Worm (Caenorhabditis elegans): Measurements from ENCODE around the gene H28G03.3.

H28G03.3 gene

DNA sequence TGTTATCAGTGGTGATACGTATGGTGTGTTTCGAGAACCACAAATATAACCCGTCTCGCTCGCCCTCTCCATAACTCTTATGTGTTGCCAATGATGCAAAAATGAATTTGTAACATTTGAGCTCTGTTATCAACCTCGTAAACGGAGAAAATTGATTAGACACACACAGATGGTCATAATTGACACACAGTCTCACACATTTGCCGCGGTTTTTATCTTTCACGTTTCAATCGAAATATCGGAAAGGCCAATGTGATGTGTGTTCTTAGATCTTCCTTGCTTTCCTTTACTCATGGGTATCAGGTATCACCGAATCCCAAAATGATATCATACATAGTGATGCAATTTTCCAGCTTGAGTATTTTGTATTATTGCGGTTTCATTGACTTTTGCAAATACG, 12.6 kb downstream of the H28G03.3 start (continued):
- TF ChIP-seq jun-1 (tag; optimal IDR thresholded peaks at IDR 0.05) (no peak), sdz-12 (GFP tag; optimal IDR thresholded peaks at IDR 0.05) (no peak), rbr-2 (tag; optimal IDR thresholded peaks at IDR 0.05) (no peak), nhr-102 (tag; optimal IDR thresholded peaks at IDR 0.05) (peak; percentile 46), dmd-9 (GFP tag; IDR thresholded peaks at IDR 0.05) (no peak), dve-1 (tag; optimal IDR thresholded peaks at IDR 0.05; ENCODE audit: insufficient read depth) (peak; percentile 88), Y105C5A.15 (GFP tag; IDR thresholded peaks at IDR 0.05) (no peak), tag-97 (GFP tag; IDR thresholded peaks at IDR 0.05) (no peak), lin-38 (GFP tag; IDR thresholded peaks at IDR 0.05) (no peak), T20F7.1 (GFP tag; optimal IDR thresholded peaks at IDR 0.05) (peak; percentile 42), ceh-82 (tag; optimal IDR thresholded peaks at IDR 0.05) (no peak), Y48G9A.11 (GFP tag; IDR thresholded peaks at IDR 0.05) (no peak), mes-2 (tag; optimal IDR thresholded peaks at IDR 0.05; ENCODE audit: poor library complexity, severe bottlenecking) (peak; percentile 31), ceh-44 (GFP tag; IDR thresholded peaks at IDR 0.05) (no peak), php-3 (GFP tag; IDR thresholded peaks at IDR 0.05) (peak; percentile 90), R02D3.7 (tag; optimal IDR thresholded peaks at IDR 0.05) (no peak), mdl-1 (tag; optimal IDR thresholded peaks at IDR 0.05) (peak in 1 of 2 experiments; percentile 41), ztf-7 (tag; optimal IDR thresholded peaks at IDR 0.05) (peak; percentile 46), hlh-30 (tag; optimal IDR thresholded peaks at IDR 0.05; ENCODE audit: insufficient read depth) (peak; percentile 70)

DNA sequence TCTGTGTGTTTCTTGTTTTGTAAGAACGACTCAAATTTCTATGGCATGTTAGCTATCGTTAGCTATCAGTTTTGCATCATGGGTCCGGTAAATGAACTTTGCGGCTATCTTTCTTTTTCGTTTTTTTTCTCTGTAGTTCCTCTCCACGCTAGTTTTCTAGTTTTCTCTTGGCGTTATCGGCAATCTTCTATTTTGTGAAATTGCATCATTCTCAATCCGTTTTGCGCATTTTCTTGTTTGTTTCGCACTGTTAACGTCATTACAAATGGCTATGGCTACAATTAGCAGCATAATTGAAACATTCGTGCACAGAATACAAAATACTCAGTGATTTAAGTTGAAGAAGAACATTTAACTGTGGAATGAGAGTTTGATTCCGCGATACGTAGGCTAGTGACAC, 13.1 kb downstream of the H28G03.3 start:
- TF ChIP-seq zfp-2 (tag; optimal IDR thresholded peaks at IDR 0.05) (no peak), zfp-3 (GFP tag; conservative IDR thresholded peaks at IDR 0.05) (no peak), Y5F2A.4 (GFP tag; optimal IDR thresholded peaks at IDR 0.05) (no peak), fos-1 (tag; optimal IDR thresholded peaks at IDR 0.05) (no peak), mes-2 (tag; optimal IDR thresholded peaks at IDR 0.05; ENCODE audit: poor library complexity, severe bottlenecking) (peak; percentile 23), lsy-2 (tag; optimal IDR thresholded peaks at IDR 0.05) (no peak), ces-1 (GFP tag; optimal IDR thresholded peaks at IDR 0.05) (peak; percentile 23), aha-1 (tag) (peak; percentile 32), nhr-28 (tag; optimal IDR thresholded peaks at IDR 0.05) (peak; percentile 72), rbr-2 (tag; optimal IDR thresholded peaks at IDR 0.05) (no peak), mdt-29 (GFP tag; IDR thresholded peaks at IDR 0.05) (no peak)

DNA sequence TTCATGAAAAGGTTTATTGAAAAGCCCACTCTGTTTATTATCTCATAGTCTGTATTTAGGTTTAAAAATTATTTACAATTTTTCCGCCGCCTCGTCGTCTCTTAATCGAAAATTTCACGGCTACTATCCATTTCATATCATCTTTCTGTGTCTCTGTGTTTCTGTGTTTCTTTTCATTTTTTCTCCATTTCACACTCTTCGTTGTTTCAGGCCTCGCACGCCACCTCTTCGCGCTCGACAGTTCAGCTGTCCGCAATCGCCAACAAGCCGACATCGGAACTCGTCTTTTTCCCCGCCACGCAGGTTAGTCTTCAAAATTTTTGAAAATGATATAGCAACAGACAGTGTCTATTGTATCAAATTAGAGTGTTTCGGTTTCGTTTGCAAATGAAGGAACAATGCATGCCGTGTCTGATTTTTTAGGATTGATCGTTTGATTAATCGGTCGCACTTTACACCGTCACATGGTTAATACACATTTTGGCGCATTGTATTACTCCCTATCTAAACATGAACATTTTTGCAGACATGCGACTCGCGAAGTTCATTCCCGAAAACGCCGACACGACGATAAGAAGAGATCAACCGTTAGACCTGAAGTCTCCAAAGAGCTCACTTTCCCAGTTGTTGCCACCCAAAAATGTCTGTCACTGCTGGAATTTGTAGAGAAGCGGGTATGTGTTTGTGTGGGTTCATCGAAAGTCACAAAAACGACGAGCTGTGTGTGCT, 15.1 kb downstream of the H28G03.3 start:
- TF ChIP-seq T20F7.1 (GFP tag; optimal IDR thresholded peaks at IDR 0.05) (no peak), hlh-11 (tag; optimal IDR thresholded peaks at IDR 0.05) (peak; percentile 46), snpc-4 (tag; optimal IDR thresholded peaks at IDR 0.05) (no peak), dve-1 (tag; optimal IDR thresholded peaks at IDR 0.05; ENCODE audit: insufficient read depth) (peak; percentile 28), rbr-2 (tag; optimal IDR thresholded peaks at IDR 0.05) (no peak), hlh-30 (tag; optimal IDR thresholded peaks at IDR 0.05; ENCODE audit: insufficient read depth) (no peak), dmd-6 (GFP tag; IDR thresholded peaks at IDR 0.05) (peak; percentile 36), set-16 (GFP tag; IDR thresholded peaks at IDR 0.05) (no peak), F44E2.7 (GFP tag; IDR thresholded peaks at IDR 0.05) (no peak), unc-62 (GFP tag; optimal IDR thresholded peaks at IDR 0.05 in 1 of 2) (no peak), unc-62 (tag; optimal IDR thresholded peaks at IDR 0.05) (no peak), Y5F2A.4 (GFP tag; optimal IDR thresholded peaks at IDR 0.05) (no peak), pha-4 (GFP tag; IDR thresholded peaks at IDR 0.05) (no peak), pha-4 (tag; optimal IDR thresholded peaks at IDR 0.05) (no peak), jun-1 (tag; optimal IDR thresholded peaks at IDR 0.05) (no peak), duxl-1 (tag; optimal IDR thresholded peaks at IDR 0.05; ENCODE audit: poor library complexity) (no peak), nhr-6 (tag; optimal IDR thresholded peaks at IDR 0.05) (no peak), mxl-3 (GFP tag; optimal IDR thresholded peaks at IDR 0.05) (peak; percentile 34), mxl-2 (GFP tag; conservative IDR thresholded peaks at IDR 0.05) (no peak), ceh-28 (tag; optimal IDR thresholded peaks at IDR 0.05) (no peak), egl-43 (GFP tag; IDR thresholded peaks at IDR 0.05) (no peak), aha-1 (tag) (peak; percentile 82), F10B5.3 (tag; optimal IDR thresholded peaks at IDR 0.05) (no peak), zip-2 (tag; optimal IDR thresholded peaks at IDR 0.05) (no peak), spr-1 (tag; optimal IDR thresholded peaks at IDR 0.05) (no peak), dpl-1 (GFP tag; optimal IDR thresholded peaks at IDR 0.05) (no peak)

Measured in whole organism, L4 larva.